Worm (Caenorhabditis elegans): ENCODE data around the gene fbxa-60.

- TF ChIP-seq him-1 (tag; optimal IDR thresholded peaks at IDR 0.05) (no peak), dao-5 (tag; optimal IDR thresholded peaks at IDR 0.05) (no peak), W03F9.2 (tag; optimal IDR thresholded peaks at IDR 0.05) (no peak)
Observed at ce11 chrIII:978889-979288, 32.8 kb upstream of the fbxa-60 start.

Data from whole organism, L4/young adult.